Fruit fly (Drosophila melanogaster) whole organism, wandering third instar larva: ENCODE data around the gene CG7368.

Source experiments
- Abd-B ChIP-seq: fragments of >200 bp; optimal IDR thresholded peaks from 2 replicates; lab custom pipeline; 2017; ENCODE audit warnings: missing biosample characterization, missing genetic modification characterization
- CG32264 ChIP-seq: fragments of 200-800 bp; sonication (Bioruptor generic); optimal IDR thresholded peaks from 2 replicates; lab custom pipeline; 2016; ENCODE audit warnings: missing biosample characterization, missing genetic modification characterization
- CG9705 ChIP-seq: fragments of 200-800 bp; sonication (Bioruptor generic); optimal IDR thresholded peaks from 2 replicates; lab custom pipeline; 2018; ENCODE audit warnings: missing biosample characterization, mild to moderate bottlenecking, missing genetic modification characterization
- CrebA ChIP-seq: fragments of 200-800 bp; sonication (Bioruptor generic); optimal IDR thresholded peaks from 2 replicates; lab custom pipeline; 2016; ENCODE audit warnings: missing biosample characterization, mild to moderate bottlenecking, missing genetic modification characterization, borderline replicate concordance
- Dfd ChIP-seq: fragments of >200 bp; optimal IDR thresholded peaks from 2 replicates; lab custom pipeline; 2017; ENCODE audit warnings: missing biosample characterization, missing genetic modification characterization
- Dif ChIP-seq: fragments of 200-275, 200-300 bp; sonication (Bioruptor generic); optimal IDR thresholded peaks from 2 replicates; lab custom pipeline; 2018; ENCODE audit warnings: missing biosample characterization, missing genetic modification characterization; ENCODE audit not compliant: partially characterized antibody
- GATAd ChIP-seq: sonication (Bioruptor generic); optimal IDR thresholded peaks from 2 replicates; lab custom pipeline; 2016; ENCODE audit warnings: missing biosample characterization, missing genetic modification characterization
- HLH106 ChIP-seq: fragments of 200-800 bp; optimal IDR thresholded peaks from 3 replicates; lab custom pipeline; 2019; ENCODE audit warnings: missing biosample characterization, mild to moderate bottlenecking, missing genetic modification characterization, moderate library complexity
- Hnf4 ChIP-seq: fragments of 200-800 bp; sonication (Bioruptor generic); optimal IDR thresholded peaks from 2 replicates; lab custom pipeline; 2016; ENCODE audit warnings: missing biosample characterization, mild to moderate bottlenecking, missing genetic modification characterization
- Hr78 ChIP-seq: fragments of >200 bp; optimal IDR thresholded peaks from 2 replicates; lab custom pipeline; 2017; ENCODE audit warnings: missing biosample characterization, missing genetic modification characterization
- Hr83 ChIP-seq: fragments of 200-300 bp; sonication (Bioruptor generic); optimal IDR thresholded peaks from 2 replicates; lab custom pipeline; 2016; ENCODE audit warnings: missing biosample characterization, mild to moderate bottlenecking, missing genetic modification characterization, moderate library complexity; ENCODE audit not compliant: poor library complexity, severe bottlenecking
- Jra ChIP-seq: sonication (Bioruptor generic); optimal IDR thresholded peaks from 2 replicates; lab custom pipeline; 2016; ENCODE audit warnings: missing biosample characterization, missing genetic modification characterization
- Mio ChIP-seq: sonication (Bioruptor generic); optimal IDR thresholded peaks from 2 replicates; lab custom pipeline; 2016; ENCODE audit warnings: missing biosample characterization, missing genetic modification characterization
- Myc ChIP-seq: fragments of >200 bp; optimal IDR thresholded peaks from 2 replicates; lab custom pipeline; 2017
- N ChIP-seq: fragments of >200 bp; optimal IDR thresholded peaks from 2 replicates; lab custom pipeline; 2018; ENCODE audit warnings: missing biosample characterization, missing external identifiers, missing genetic modification characterization
- OdsH ChIP-seq: fragments of 200-800 bp; sonication (Bioruptor generic); optimal IDR thresholded peaks from 2 replicates; lab custom pipeline; 2016; ENCODE audit warnings: missing biosample characterization, mild to moderate bottlenecking, missing genetic modification characterization
- Rel ChIP-seq, 2 experiments: fragments of 200-800 bp; sonication (Bioruptor generic) in 1 of 2; optimal IDR thresholded peaks; 2 replicates in 1 of 2; 3 replicates in 1 of 2; lab custom pipeline; 2016 to 2019; ENCODE audit warnings: mild to moderate bottlenecking in 2 of 2, missing biosample characterization in 2 of 2, missing genetic modification characterization in 2 of 2, moderate library complexity in 1 of 2
- Sp1 ChIP-seq: fragments of 200-800 bp; sonication (Bioruptor generic); optimal IDR thresholded peaks from 3 replicates; lab custom pipeline; 2019; ENCODE audit warnings: missing biosample characterization, mild to moderate bottlenecking, missing genetic modification characterization, moderate library complexity
- br ChIP-seq: fragments of 200-800 bp; sonication (Bioruptor generic); optimal IDR thresholded peaks from 2 replicates; lab custom pipeline; 2016; ENCODE audit warnings: missing biosample characterization, missing genetic modification characterization
- brk ChIP-seq: fragments of 200-800 bp; sonication (Bioruptor generic); optimal IDR thresholded peaks from 2 replicates; lab custom pipeline; 2016; ENCODE audit warnings: missing biosample characterization, mild to moderate bottlenecking, missing genetic modification characterization
- dl ChIP-seq, 2 experiments: fragments of 175-275, 200-275 bp in 1 of 2; fragments of 200-275 bp in 1 of 2; sonication (Bioruptor generic); optimal IDR thresholded peaks; lab custom pipeline; 2018; ENCODE audit warnings: mild to moderate bottlenecking in 2 of 2, missing biosample characterization in 2 of 2, missing genetic modification characterization in 2 of 2, moderate library complexity in 2 of 2; ENCODE audit not compliant: partially characterized antibody in 2 of 2, insufficient read depth in 1 of 2
- dmrt93B ChIP-seq: fragments of 200-800 bp; sonication (Bioruptor generic); optimal IDR thresholded peaks from 2 replicates; lab custom pipeline; 2018; ENCODE audit warnings: missing biosample characterization, mild to moderate bottlenecking, missing genetic modification characterization
- dsf ChIP-seq: sonication (Bioruptor generic); optimal IDR thresholded peaks from 2 replicates; lab custom pipeline; 2016; ENCODE audit warnings: missing biosample characterization, missing genetic modification characterization, borderline replicate concordance
- ey ChIP-seq: fragments of 200-800 bp; sonication (Bioruptor generic); optimal IDR thresholded peaks from 2 replicates; lab custom pipeline; 2016; ENCODE audit warnings: missing biosample characterization, missing genetic modification characterization
- foxo ChIP-seq, 2 experiments: fragments of 200-800 bp; sonication (Bioruptor generic); optimal IDR thresholded peaks; 2 replicates in 1 of 2; 3 replicates in 1 of 2; lab custom pipeline; 2016 to 2017; ENCODE audit warnings: missing biosample characterization in 2 of 2, missing genetic modification characterization in 2 of 2
- fru ChIP-seq: fragments of 200-800 bp; sonication (Bioruptor generic); optimal IDR thresholded peaks from 3 replicates; lab custom pipeline; 2016; ENCODE audit warnings: missing biosample characterization, mild to moderate bottlenecking, missing genetic modification characterization
- h ChIP-seq: fragments of 200-800 bp; sonication (Bioruptor generic); optimal IDR thresholded peaks from 3 replicates; lab custom pipeline; 2016; ENCODE audit warnings: missing biosample characterization, mild to moderate bottlenecking, missing genetic modification characterization
- jim ChIP-seq: fragments of 175-275, 200-325 bp; sonication (Bioruptor generic); optimal IDR thresholded peaks from 2 replicates; lab custom pipeline; 2016; ENCODE audit warnings: missing biosample characterization, mild to moderate bottlenecking, missing genetic modification characterization
- lola ChIP-seq: fragments of >200 bp; optimal IDR thresholded peaks from 2 replicates; lab custom pipeline; 2017; ENCODE audit warnings: missing biosample characterization, missing genetic modification characterization
- pan ChIP-seq: fragments of >200 bp; optimal IDR thresholded peaks from 2 replicates; lab custom pipeline; 2017
- psq ChIP-seq: fragments of 200-800 bp; sonication (Bioruptor generic); optimal IDR thresholded peaks from 3 replicates; lab custom pipeline; 2017; ENCODE audit warnings: missing biosample characterization, mild to moderate bottlenecking, missing genetic modification characterization, moderate library complexity
- rgr ChIP-seq: fragments of 200-800 bp; sonication (Bioruptor generic); optimal IDR thresholded peaks from 3 replicates; lab custom pipeline; 2016; ENCODE audit warnings: missing biosample characterization, mild to moderate bottlenecking, missing genetic modification characterization
- sage ChIP-seq: fragments of 200-800 bp; sonication (Bioruptor generic); optimal IDR thresholded peaks from 2 replicates; lab custom pipeline; 2016; ENCODE audit warnings: missing biosample characterization, mild to moderate bottlenecking, missing genetic modification characterization
- sv ChIP-seq: fragments of 200-800 bp; sonication (Bioruptor generic); optimal IDR thresholded peaks from 3 replicates; lab custom pipeline; 2016; ENCODE audit warnings: missing biosample characterization, missing genetic modification characterization
- tai ChIP-seq: sonication (Bioruptor generic); optimal IDR thresholded peaks from 2 replicates; lab custom pipeline; 2016; ENCODE audit warnings: missing biosample characterization, missing genetic modification characterization
- usp ChIP-seq: fragments of >200 bp; optimal IDR thresholded peaks from 2 replicates; lab custom pipeline; 2017; ENCODE audit warnings: missing biosample characterization, missing genetic modification characterization
- woc ChIP-seq: sonication (Bioruptor generic); optimal IDR thresholded peaks from 2 replicates; lab custom pipeline; 2016; ENCODE audit warnings: missing biosample characterization, mild to moderate bottlenecking, missing genetic modification characterization

Gene CG7368

dm6 chr3L:11561946-11562760 is 34.8 kb upstream of the CG7368 start, which contains the start of the genes CG7394 and Mob2:
CG7394 (plus strand) TSS chr3L:11561996.
Mob2 (minus strand) TSS chr3L:11562233.
- TF ChIP-seq sage (peak; percentile 81), tai (GFP tag; lab: Kevin White, UChicago) (peak; percentile 95), Hnf4 (GFP tag; lab: Kevin White, UChicago) (peak; percentile 88), pan (peak; percentile 65), br (GFP tag; lab: Kevin White, UChicago) (peak; percentile 84), dmrt93B (peak; percentile 63), CG9705 (peak; percentile 86), Myc (lab: Kevin White, UChicago) (no peak), Rel (GFP tag; optimal IDR thresholded peaks at IDR 0.05; lab: Kevin White, UChicago) (peak; percentile 47), Rel (tag; optimal IDR thresholded peaks at IDR 0.05; lab: Kevin White, UChicago) (peak; percentile 88), Jra (peak; percentile 80), N (peak; percentile 2), woc (GFP tag; lab: Kevin White, UChicago) (peak; percentile 86), brk (GFP tag; lab: Kevin White, UChicago) (peak; percentile 97), psq (GFP tag; lab: Kevin White, UChicago) (peak; percentile 88), ey (GFP tag; lab: Kevin White, UChicago) (peak; percentile 90), Hr83 (GFP tag; lab: Kevin White, UChicago) (peak; percentile 43), Dfd (GFP tag; lab: Kevin White, UChicago) (no peak), fru (GFP tag; lab: Kevin White, UChicago) (peak; percentile 88), Abd-B (no peak), Hr78 (GFP tag; lab: Kevin White, UChicago) (no peak), CrebA (GFP tag; lab: Kevin White, UChicago) (peak; percentile 22), dl (GFP tag; optimal IDR thresholded peaks at IDR 0.05; lab: Kevin White, UChicago; ENCODE audit: insufficient read depth in 1 of 2, partially characterized antibody in 2 of 2) (no peak), HLH106 (tag; lab: Kevin White, UChicago) (peak; percentile 87), OdsH (GFP tag; lab: Kevin White, UChicago) (peak; percentile 94), dsf (GFP tag; lab: Kevin White, UChicago) (peak; percentile 91), jim (GFP tag; lab: Kevin White, UChicago) (no peak), Dif (GFP tag; lab: Kevin White, UChicago) (no peak), GATAd (GFP tag; lab: Kevin White, UChicago) (peak; percentile 82), h (GFP tag; lab: Kevin White, UChicago) (peak; percentile 94), sv (peak; percentile 87), Mio (GFP tag; lab: Kevin White, UChicago) (no peak), lola (GFP tag; lab: Kevin White, UChicago) (no peak), CG32264 (peak; percentile 73), Sp1 (GFP tag; lab: Kevin White, UChicago) (peak; percentile 88), foxo (GFP tag; optimal IDR thresholded peaks at IDR 0.05; lab: Kevin White, UChicago) (peak; percentile 23 to 92), rgr (GFP tag; lab: Kevin White, UChicago) (peak; percentile 96), usp (GFP tag; lab: Kevin White, UChicago) (no peak)

dm6 chr3L:11563972-11564533 is 32.9 kb upstream of the CG7368 start, which contains the start of the genes CG46412 and CG33267:
CG46412 (minus strand) TSS chr3L:11564072.
CG33267 (plus strand) TSS chr3L:11564483.
- TF ChIP-seq brk (GFP tag; lab: Kevin White, UChicago) (no peak), Mio (GFP tag; lab: Kevin White, UChicago) (no peak), CG32264 (no peak), dsf (GFP tag; lab: Kevin White, UChicago) (no peak), usp (GFP tag; lab: Kevin White, UChicago) (no peak), woc (GFP tag; lab: Kevin White, UChicago) (no peak), sage (no peak), Dif (GFP tag; lab: Kevin White, UChicago) (no peak), Abd-B (no peak), jim (GFP tag; lab: Kevin White, UChicago) (no peak), Jra (no peak)
